Worm (Caenorhabditis elegans) whole organism, L3 larva: ENCODE results near the gene mrpl-16.

Experiments used
- R02D3.7 ChIP-seq: fragments of 150-350 bp; optimal IDR thresholded peaks from 2 replicates; lab custom pipeline; 2014; ENCODE audit warnings: missing biosample characterization, missing genetic modification characterization
- ceh-28 ChIP-seq: fragments of 150-350 bp; optimal IDR thresholded peaks from 2 replicates; lab custom pipeline; 2014; ENCODE audit warnings: missing biosample characterization, missing genetic modification reagents, missing genetic modification characterization
- ceh-82 ChIP-seq: fragments of 150-350 bp; optimal IDR thresholded peaks from 2 replicates; lab custom pipeline; 2014; ENCODE audit warnings: missing biosample characterization, missing genetic modification characterization
- egl-5 ChIP-seq: fragments of 150-350 bp; optimal IDR thresholded peaks from 2 replicates; lab custom pipeline; 2017; ENCODE audit warnings: missing biosample characterization, missing genetic modification reagents, missing genetic modification characterization, inconsistent platforms
- elt-1 ChIP-seq: fragments of 150-350 bp; optimal IDR thresholded peaks from 2 replicates; lab custom pipeline; 2014; ENCODE audit warnings: missing biosample characterization, missing genetic modification characterization
- elt-2 ChIP-seq: sonication (generic microtip); optimal IDR thresholded peaks from 2 replicates; lab custom pipeline; 2016; ENCODE audit warnings: missing genetic modification reagents, mild to moderate bottlenecking, missing genetic modification characterization, missing compliant biosample characterization
- eor-1 ChIP-seq, 2 experiments: fragments of 150-350 bp; optimal IDR thresholded peaks; 2 replicates each; lab custom pipeline; 2014 to 2018; ENCODE audit warnings: missing biosample characterization in 2 of 2, missing genetic modification characterization in 2 of 2
- fkh-2 ChIP-seq: fragments of 150-350 bp; optimal IDR thresholded peaks from 2 replicates; lab custom pipeline; 2014; ENCODE audit warnings: missing biosample characterization, missing genetic modification reagents, missing genetic modification characterization
- hmg-11 ChIP-seq: sonication (generic microtip); optimal IDR thresholded peaks from 2 replicates; lab custom pipeline; 2016; ENCODE audit warnings: missing genetic modification characterization, missing compliant biosample characterization
- jun-1 ChIP-seq: fragments of 150-350 bp; optimal IDR thresholded peaks from 2 replicates; lab custom pipeline; 2014; ENCODE audit warnings: missing biosample characterization, missing genetic modification reagents, missing genetic modification characterization
- lin-15B ChIP-seq: fragments of 150-350 bp; optimal IDR thresholded peaks from 2 replicates; lab custom pipeline; 2014; ENCODE audit warnings: missing biosample characterization, missing genetic modification characterization
- lin-39 ChIP-seq: fragments of 150-350 bp; optimal IDR thresholded peaks from 2 replicates; lab custom pipeline; 2018; ENCODE audit warnings: missing biosample characterization, missing genetic modification reagents, missing genetic modification characterization
- lsy-12 ChIP-seq: sonication (generic microtip); optimal IDR thresholded peaks from 2 replicates; lab custom pipeline; 2016; ENCODE audit warnings: mild to moderate bottlenecking, missing genetic modification characterization, missing compliant biosample characterization
- mdl-1 ChIP-seq: fragments of 150-350 bp; optimal IDR thresholded peaks from 2 replicates; lab custom pipeline; 2014; ENCODE audit warnings: missing biosample characterization, missing genetic modification characterization
- mml-1 ChIP-seq: fragments of 150-350 bp; sonication (generic microtip); optimal IDR thresholded peaks from 3 replicates; lab custom pipeline; 2014; ENCODE audit warnings: missing biosample characterization, missing genetic modification characterization
- nfya-1 ChIP-seq: sonication (generic microtip); optimal IDR thresholded peaks from 2 replicates; lab custom pipeline; 2017; ENCODE audit warnings: missing genetic modification characterization, mild to moderate bottlenecking, missing compliant biosample characterization, antibody characterized with exemption, moderate library complexity; ENCODE audit not compliant: insufficient read depth
- nhr-11 ChIP-seq: fragments of 150-350 bp; optimal IDR thresholded peaks from 2 replicates; lab custom pipeline; 2014; ENCODE audit warnings: missing biosample characterization, missing genetic modification characterization
- nhr-12 ChIP-seq: fragments of 150-350 bp; optimal IDR thresholded peaks from 2 replicates; lab custom pipeline; 2014; ENCODE audit warnings: missing biosample characterization, missing genetic modification characterization
- nhr-23 ChIP-seq: fragments of 150-350 bp; optimal IDR thresholded peaks from 2 replicates; lab custom pipeline; 2014; ENCODE audit warnings: missing biosample characterization, missing genetic modification reagents, missing genetic modification characterization
- nhr-237 ChIP-seq: fragments of 150-350 bp; optimal IDR thresholded peaks from 2 replicates; lab custom pipeline; 2014; ENCODE audit warnings: missing biosample characterization, missing genetic modification characterization
- nhr-25 ChIP-seq: sonication (generic microtip); optimal IDR thresholded peaks from 2 replicates; lab custom pipeline; 2017; ENCODE audit warnings: missing biosample characterization, missing genetic modification characterization
- nhr-28 ChIP-seq: fragments of 150-350 bp; optimal IDR thresholded peaks from 2 replicates; lab custom pipeline; 2014; ENCODE audit warnings: missing biosample characterization, missing genetic modification characterization
- nhr-43 ChIP-seq: sonication (generic microtip); optimal IDR thresholded peaks from 2 replicates; lab custom pipeline; 2016; ENCODE audit warnings: mild to moderate bottlenecking, missing genetic modification characterization, missing compliant biosample characterization; ENCODE audit not compliant: poor library complexity, severe bottlenecking
- nhr-76 ChIP-seq: fragments of 150-350 bp; sonication (generic microtip); optimal IDR thresholded peaks from 5 replicates; lab custom pipeline; 2014; ENCODE audit warnings: missing biosample characterization, missing genetic modification characterization
- nhr-77 ChIP-seq: fragments of 150-350 bp; optimal IDR thresholded peaks from 2 replicates; lab custom pipeline; 2014; ENCODE audit warnings: missing biosample characterization, missing genetic modification characterization
- pha-4 ChIP-seq: fragments of 150-350 bp; optimal IDR thresholded peaks from 2 replicates; lab custom pipeline; 2014; ENCODE audit warnings: missing biosample characterization, missing genetic modification reagents, missing genetic modification characterization
- pqm-1 ChIP-seq: fragments of 150-350 bp; optimal IDR thresholded peaks from 2 replicates; lab custom pipeline; 2017; ENCODE audit warnings: missing biosample characterization, missing genetic modification characterization, inconsistent platforms
- sea-2 ChIP-seq: fragments of 150-350 bp; sonication (generic microtip); optimal IDR thresholded peaks from 4 replicates; lab custom pipeline; 2014; ENCODE audit warnings: missing biosample characterization, missing genetic modification reagents, missing genetic modification characterization
- tbx-2 ChIP-seq: sonication (generic microtip); optimal IDR thresholded peaks from 2 replicates; lab custom pipeline; 2016; ENCODE audit warnings: mild to moderate bottlenecking, missing genetic modification characterization, missing compliant biosample characterization
- unc-62 ChIP-seq: fragments of 150-350 bp; sonication (generic microtip); optimal IDR thresholded peaks from 4 replicates; lab custom pipeline; 2014; ENCODE audit warnings: missing biosample characterization, missing genetic modification reagents, missing genetic modification characterization
- zag-1 ChIP-seq: fragments of 150-350 bp; optimal IDR thresholded peaks from 2 replicates; lab custom pipeline; 2014; ENCODE audit warnings: missing biosample characterization, missing genetic modification characterization
- ztf-11 ChIP-seq: fragments of 150-350 bp; optimal IDR thresholded peaks from 2 replicates; lab custom pipeline; 2014; ENCODE audit warnings: missing biosample characterization, missing genetic modification characterization
- ztf-4 ChIP-seq: fragments of 150-350 bp; optimal IDR thresholded peaks from 2 replicates; lab custom pipeline; 2014; ENCODE audit warnings: missing biosample characterization, missing genetic modification characterization

Gene mrpl-16

ce11 chrIII:4666753-4667400 lies 37.3 kb upstream of the mrpl-16 start:
- TF ChIP-seq fkh-2 = no peak
- TF ChIP-seq nhr-43 (tag; lab: Kevin White, UChicago) = peak; percentile 1
- peak; percentile 35 for TF ChIP-seq lsy-12 (tag; lab: Kevin White, UChicago)
- no peak for TF ChIP-seq nhr-12
- no peak for TF ChIP-seq ceh-82
- TF ChIP-seq tbx-2 = peak; percentile 48
- TF ChIP-seq hmg-11 (tag; lab: Kevin White, UChicago) = peak; percentile 86
- peak; percentile 34 for TF ChIP-seq egl-5
- no peak for TF ChIP-seq ztf-11 (tag; lab: Kevin White, UChicago)
- no peak for TF ChIP-seq zag-1 (tag; lab: Kevin White, UChicago)
- no peak for TF ChIP-seq mml-1 (tag; lab: Kevin White, UChicago)
- TF ChIP-seq nhr-25 (tag; lab: Kevin White, UChicago) = peak; percentile 78
- peak; percentile 39 for TF ChIP-seq sea-2 (GFP tag; lab: Kevin White, UChicago)
- peak; percentile 62 for TF ChIP-seq nfya-1 (tag; lab: Kevin White, UChicago)
- TF ChIP-seq lin-15B (tag; lab: Kevin White, UChicago) = peak; percentile 48
- peak; percentile 22 for TF ChIP-seq jun-1 (tag; lab: Kevin White, UChicago)
- no peak for TF ChIP-seq nhr-237
- peak; percentile 38 for TF ChIP-seq nhr-23 (tag; lab: Kevin White, UChicago)
- TF ChIP-seq pha-4 (tag; lab: Kevin White, UChicago) = peak; percentile 4
- TF ChIP-seq lin-39 (tag; lab: Kevin White, UChicago) = peak; percentile 65
- TF ChIP-seq, all 47 proteins: peak for 13

DNA sequence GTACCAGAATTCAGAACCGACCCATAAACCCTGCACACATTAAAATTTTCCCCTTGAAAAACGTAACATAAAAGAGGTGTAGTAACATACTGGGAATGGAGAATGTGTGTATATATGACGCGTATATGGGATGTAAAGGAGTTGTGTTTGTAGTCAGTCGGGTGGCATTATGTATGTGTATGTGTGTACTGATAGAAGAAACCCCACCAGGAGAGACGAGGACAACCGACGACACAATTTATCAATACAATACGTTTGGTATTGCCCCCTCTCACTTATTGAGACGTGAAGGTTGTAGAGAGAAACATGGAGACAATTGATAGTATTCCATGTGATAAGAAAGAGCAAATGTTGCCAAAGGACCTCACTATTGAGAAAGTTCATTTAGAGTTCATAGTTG lies 36.1 kb upstream of the mrpl-16 start:
- TF ChIP-seq elt-2 (tag; lab: Kevin White, UChicago) (peak; percentile 62), nhr-77 (tag; lab: Kevin White, UChicago) (no peak), mdl-1 (tag; lab: Kevin White, UChicago) (no peak), pqm-1 (peak; percentile 66), pha-4 (tag; lab: Kevin White, UChicago) (peak; percentile 66)

- TF ChIP-seq nhr-77 (tag; lab: Kevin White, UChicago) = no peak
- TF ChIP-seq nhr-25 (tag; lab: Kevin White, UChicago) = no peak
- TF ChIP-seq jun-1 (tag; lab: Kevin White, UChicago) = no peak
- TF ChIP-seq R02D3.7 (tag; lab: Kevin White, UChicago) = no peak
- TF ChIP-seq nhr-76 = no peak
- TF ChIP-seq nhr-28 (tag; lab: Kevin White, UChicago) = no peak
- TF ChIP-seq nfya-1 (tag; lab: Kevin White, UChicago) = no peak
- TF ChIP-seq unc-62 (GFP tag; lab: Kevin White, UChicago) = no peak
- no peak for TF ChIP-seq elt-1 (tag; lab: Kevin White, UChicago)
- no peak for TF ChIP-seq nhr-11 (tag; lab: Kevin White, UChicago)
- no peak for TF ChIP-seq ztf-4 (tag; lab: Kevin White, UChicago)
Observed at ce11 chrIII:4671491-4671890, 32.7 kb upstream of the mrpl-16 start, which contains the start of gene T23F11.11. Gene T23F11.11 (minus strand): TSS chrIII:4671591.

ce11 chrIII:4671949-4672348 lies 32.3 kb upstream of the mrpl-16 start, which contains the start of gene srg-13:
Gene srg-13 (plus strand): TSS chrIII:4672249.
- TF ChIP-seq ztf-11 (tag; lab: Kevin White, UChicago) (no peak), nhr-28 (tag; lab: Kevin White, UChicago) (no peak), mdl-1 (tag; lab: Kevin White, UChicago) (no peak), ceh-28 (tag; lab: Kevin White, UChicago) (no peak)
- TF ChIP-seq, all 47 proteins: peak for 0

ce11 chrIII:4677466-4677865 lies 26.7 kb upstream of the mrpl-16 start, which contains the start of gene srg-10:
Gene srg-10 (plus strand): TSS chrIII:4677766.
- TF ChIP-seq nhr-25 (tag; lab: Kevin White, UChicago) (no peak), lsy-12 (tag; lab: Kevin White, UChicago) (no peak), lin-39 (tag; lab: Kevin White, UChicago) (no peak), eor-1 (tag; optimal IDR thresholded peaks at IDR 0.05; lab: Kevin White, UChicago) (no peak), unc-62 (GFP tag; lab: Kevin White, UChicago) (no peak)
